Fruit fly (Drosophila melanogaster) whole organism, adult: ENCODE data around the gene CG32263.

Source experiments
- CG1620 ChIP-seq: fragments of 200-800 bp; sonication (Bioruptor generic); optimal IDR thresholded peaks from 2 replicates; lab custom pipeline; 2016; ENCODE audit warnings: missing biosample characterization, missing genetic modification characterization
- CG5204 ChIP-seq: fragments of 200-800 bp; sonication (Bioruptor generic); optimal IDR thresholded peaks from 2 replicates; lab custom pipeline; 2016; ENCODE audit warnings: missing biosample characterization, missing genetic modification characterization
- CG7045 ChIP-seq: fragments of 200-800 bp; sonication (Bioruptor generic); optimal IDR thresholded peaks from 2 replicates; lab custom pipeline; 2017; ENCODE audit warnings: missing biosample characterization, mild to moderate bottlenecking, missing genetic modification characterization
- Crg-1 ChIP-seq: fragments of 200-800 bp; sonication (Bioruptor generic); optimal IDR thresholded peaks from 2 replicates; lab custom pipeline; 2016; ENCODE audit warnings: missing biosample characterization, missing genetic modification characterization

DNA sequence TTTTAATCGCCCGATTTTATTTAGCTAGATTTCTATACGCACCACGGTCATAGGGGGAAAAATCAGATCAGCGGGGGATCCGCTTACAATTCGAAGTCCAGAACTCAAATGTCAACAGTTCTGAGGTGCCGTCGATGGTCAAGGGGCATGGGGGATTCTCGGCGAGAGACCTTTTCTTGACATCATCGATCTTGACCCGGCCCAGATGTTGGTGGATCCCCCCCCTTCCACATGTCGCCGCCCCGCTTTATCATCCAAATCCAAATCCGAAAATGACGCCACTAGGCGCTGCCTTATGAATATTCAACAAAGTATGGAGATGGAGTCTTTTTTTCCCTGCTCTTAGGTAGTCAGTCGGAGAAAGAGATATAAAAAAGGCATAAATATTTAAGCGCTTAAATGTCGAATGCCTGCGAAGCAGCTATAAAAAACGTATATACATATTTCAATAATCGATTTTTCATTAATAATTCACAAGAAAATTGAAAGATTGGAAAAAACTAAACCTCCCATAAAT is 37.0 kb upstream of the CG32263 start:
- TF ChIP-seq CG7045 (GFP tag; lab: Kevin White, UChicago) (no peak), CG5204 (GFP tag; lab: Kevin White, UChicago) (no peak), Crg-1 (no peak), CG1620 (GFP tag; lab: Kevin White, UChicago) (no peak)
